Worm (Caenorhabditis elegans) whole organism, L3 larva: ENCODE results near the gene klf-3.

Experiments used
- R02D3.7 ChIP-seq: fragments of 150-350 bp; optimal IDR thresholded peaks from 2 replicates; lab custom pipeline; 2014; ENCODE audit warnings: missing biosample characterization, missing genetic modification characterization
- ceh-82 ChIP-seq: fragments of 150-350 bp; optimal IDR thresholded peaks from 2 replicates; lab custom pipeline; 2014; ENCODE audit warnings: missing biosample characterization, missing genetic modification characterization
- skn-1 ChIP-seq: fragments of 150-350 bp; optimal IDR thresholded peaks from 2 replicates; lab custom pipeline; 2014; ENCODE audit warnings: missing biosample characterization, missing genetic modification characterization
- ztf-4 ChIP-seq: fragments of 150-350 bp; optimal IDR thresholded peaks from 2 replicates; lab custom pipeline; 2014; ENCODE audit warnings: missing biosample characterization, missing genetic modification characterization

DNA sequence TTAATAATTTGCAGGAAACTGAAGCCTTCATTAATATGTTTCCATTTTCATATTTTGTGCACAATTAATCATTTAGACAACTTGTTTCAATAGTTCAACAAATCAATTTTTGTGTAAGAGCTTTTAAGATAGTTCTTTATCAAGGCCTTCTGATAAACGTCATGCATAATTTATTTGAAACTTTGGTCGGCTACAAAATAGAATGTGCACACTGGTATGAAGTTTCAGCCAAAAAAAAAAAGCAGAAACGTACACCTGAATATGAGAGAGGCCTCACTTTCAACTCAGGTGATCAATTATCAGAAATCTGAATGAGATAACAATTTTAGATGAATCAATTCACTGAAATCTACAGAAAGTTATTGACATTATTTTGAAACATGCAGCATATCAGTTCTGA lies 2.2 kb upstream of the klf-3 start:
- TF ChIP-seq R02D3.7 (tag; lab: Kevin White, UChicago) (no peak), skn-1 (tag; lab: Kevin White, UChicago) (no peak), ztf-4 (no peak), ceh-82 (tag; lab: Kevin White, UChicago) (no peak)
